Worm (Caenorhabditis elegans): ENCODE data around the gene cht-3.

- no peak for TF ChIP-seq nhr-12 (tag; optimal IDR thresholded peaks at IDR 0.05)
- no peak for TF ChIP-seq mep-1 (tag; optimal IDR thresholded peaks at IDR 0.05)
- TF ChIP-seq F16B12.6 (tag; optimal IDR thresholded peaks at IDR 0.05): no peak
- TF ChIP-seq ceh-88 (GFP tag; IDR thresholded peaks at IDR 0.05): no peak
- no peak for TF ChIP-seq nhr-47 (tag; optimal IDR thresholded peaks at IDR 0.05)
- TF ChIP-seq aly-2 (tag; optimal IDR thresholded peaks at IDR 0.05): no peak
- no peak for TF ChIP-seq sox-4 (tag; optimal IDR thresholded peaks at IDR 0.05)
- TF ChIP-seq nhr-71 (tag; optimal IDR thresholded peaks at IDR 0.05): no peak
- TF ChIP-seq unc-130 (tag; optimal IDR thresholded peaks at IDR 0.05): no peak
Observed at ce11 chrIV:6977089-6977558, 26.3 kb upstream of the cht-3 start, which contains the start of the genes pgl-1 and him-3.

All from whole organism, L1 larva.